Fruit fly (Drosophila melanogaster) whole organism, embryonic: ENCODE measurements around the gene CG34408.

ENCODE experiments used
- Asciz ChIP-seq: fragments of 200-800 bp; sonication (Bioruptor generic); optimal IDR thresholded peaks from 2 replicates; lab custom pipeline; 2017; ENCODE audit warnings: missing biosample characterization, mild to moderate bottlenecking, missing genetic modification characterization, missing genetic modification reagents
- Atf-2 ChIP-seq: fragments of 200-800 bp; sonication (Bioruptor generic); optimal IDR thresholded peaks from 2 replicates; lab custom pipeline; 2016; ENCODE audit warnings: missing biosample characterization, missing genetic modification characterization
- B-H1 ChIP-seq: fragments of 200-800 bp; sonication (Bioruptor generic); IDR thresholded peaks from 3 replicates; pipeline ENCODE4 v1.3.6; 2022; ENCODE audit warnings: missing biosample characterization, missing genetic modification characterization
- BtbVII ChIP-seq: fragments of 200-800 bp; sonication (Bioruptor generic); optimal IDR thresholded peaks from 3 replicates; lab custom pipeline; 2017; ENCODE audit warnings: missing biosample characterization, mild to moderate bottlenecking, missing genetic modification characterization
- CG10959 ChIP-seq: fragments of 200-800 bp; sonication (Bioruptor generic); IDR thresholded peaks from 2 replicates; pipeline ENCODE4 v1.3.6; 2022; ENCODE audit warnings: missing biosample characterization, missing genetic modification characterization
- CG12391 ChIP-seq: fragments of 200-800 bp; sonication (Bioruptor generic); optimal IDR thresholded peaks from 3 replicates; lab custom pipeline; 2018; ENCODE audit warnings: missing biosample characterization, mild to moderate bottlenecking, missing genetic modification characterization, moderate library complexity
- CG12769 ChIP-seq: fragments of 200-800 bp; sonication (Bioruptor generic); optimal IDR thresholded peaks from 2 replicates; lab custom pipeline; 2019; ENCODE audit warnings: missing biosample characterization, mild to moderate bottlenecking, missing genetic modification characterization, moderate library complexity
- CG13624 ChIP-seq: fragments of 200-800 bp; sonication (Bioruptor generic); optimal IDR thresholded peaks from 2 replicates; lab custom pipeline; 2016; ENCODE audit warnings: missing biosample characterization, missing genetic modification characterization
- CG13775 ChIP-seq: fragments of 200-800 bp; sonication (Bioruptor generic); optimal IDR thresholded peaks from 3 replicates; lab custom pipeline; 2017; ENCODE audit warnings: missing biosample characterization, mild to moderate bottlenecking, missing genetic modification characterization
- CG14667 ChIP-seq: fragments of 200-800 bp; sonication (Bioruptor generic); IDR thresholded peaks from 2 replicates; pipeline ENCODE4 v1.3.6; 2022; ENCODE audit warnings: missing biosample characterization, missing genetic modification characterization
- CG14965 ChIP-seq: fragments of 200-800 bp; sonication (Bioruptor generic); optimal IDR thresholded peaks from 2 replicates; lab custom pipeline; 2016; ENCODE audit warnings: missing biosample characterization, missing genetic modification characterization, borderline replicate concordance
- CG15479 ChIP-seq: fragments of 200-800 bp; sonication (Bioruptor generic); optimal IDR thresholded peaks from 3 replicates; lab custom pipeline; 2019; ENCODE audit warnings: missing biosample characterization, mild to moderate bottlenecking, missing genetic modification characterization, moderate library complexity
- CG1603 ChIP-seq: fragments of 200-800 bp; sonication (Bioruptor generic); optimal IDR thresholded peaks from 2 replicates; lab custom pipeline; 2019; ENCODE audit warnings: missing biosample characterization, mild to moderate bottlenecking, missing genetic modification characterization, moderate library complexity
- CG16863 ChIP-seq: fragments of 200-800 bp; sonication (Bioruptor generic); optimal IDR thresholded peaks from 3 replicates; lab custom pipeline; 2016; ENCODE audit warnings: missing biosample characterization, missing genetic modification characterization
- CG17359 ChIP-seq: fragments of 200-800 bp; sonication (Bioruptor generic); optimal IDR thresholded peaks from 3 replicates; lab custom pipeline; 2018; ENCODE audit warnings: missing biosample characterization, mild to moderate bottlenecking, missing genetic modification characterization, moderate library complexity
- CG18262 ChIP-seq: fragments of 200-800 bp; optimal IDR thresholded peaks from 3 replicates; lab custom pipeline; 2019; ENCODE audit warnings: missing biosample characterization, mild to moderate bottlenecking, missing genetic modification characterization, moderate library complexity
- CG18476 ChIP-seq: fragments of 200-800 bp; sonication (Bioruptor generic); optimal IDR thresholded peaks from 2 replicates; lab custom pipeline; 2016; ENCODE audit warnings: missing biosample characterization, mild to moderate bottlenecking, missing genetic modification characterization
- CG31224 ChIP-seq: fragments of 200-800 bp; sonication (Bioruptor generic); IDR thresholded peaks from 2 replicates; pipeline ENCODE4 v1.3.6; 2022; ENCODE audit warnings: missing biosample characterization, missing genetic modification characterization
- CG32772 ChIP-seq: fragments of 200-800 bp; sonication (Bioruptor generic); IDR thresholded peaks from 2 replicates; pipeline ENCODE4 v1.3.6; 2022; ENCODE audit warnings: missing biosample characterization, missing genetic modification characterization
- CG3281 ChIP-seq: fragments of 200-800 bp; sonication (Bioruptor generic); optimal IDR thresholded peaks from 3 replicates; lab custom pipeline; 2017; ENCODE audit warnings: missing biosample characterization, mild to moderate bottlenecking, missing genetic modification characterization
- CG4328 ChIP-seq: fragments of 200-800 bp; sonication (Bioruptor generic); optimal IDR thresholded peaks from 3 replicates; lab custom pipeline; 2017; ENCODE audit warnings: missing biosample characterization, missing genetic modification reagents, missing genetic modification characterization
- CG4404 ChIP-seq: fragments of 200-800 bp; sonication (Bioruptor generic); IDR thresholded peaks from 2 replicates; pipeline ENCODE4 v1.3.6; 2022; ENCODE audit warnings: missing biosample characterization, missing genetic modification characterization
- CG6765 ChIP-seq: fragments of 200-800 bp; sonication (Bioruptor generic); optimal IDR thresholded peaks from 3 replicates; lab custom pipeline; 2017; ENCODE audit warnings: missing biosample characterization, mild to moderate bottlenecking, missing genetic modification characterization
- CG8944 ChIP-seq: fragments of 200-800 bp; sonication (Bioruptor generic); optimal IDR thresholded peaks from 3 replicates; lab custom pipeline; 2016; ENCODE audit warnings: missing biosample characterization, missing genetic modification characterization
- Ets97D ChIP-seq: fragments of 200-800 bp; sonication (Bioruptor generic); optimal IDR thresholded peaks from 3 replicates; lab custom pipeline; 2016; ENCODE audit warnings: missing biosample characterization, missing genetic modification characterization
- Fer3 ChIP-seq: fragments of 200-800 bp; sonication (Bioruptor generic); optimal IDR thresholded peaks from 2 replicates; lab custom pipeline; 2018; ENCODE audit warnings: missing biosample characterization, mild to moderate bottlenecking, missing genetic modification characterization, moderate library complexity
- Hsf ChIP-seq: fragments of 200-800 bp; sonication (Bioruptor generic); optimal IDR thresholded peaks from 3 replicates; lab custom pipeline; 2016; ENCODE audit warnings: missing biosample characterization, missing genetic modification characterization
- Oaz ChIP-seq: fragments of 200-800 bp; sonication (Bioruptor generic); IDR thresholded peaks from 2 replicates; pipeline ENCODE4 v1.3.6; 2022; ENCODE audit warnings: missing biosample characterization, missing genetic modification characterization
- Sox102F ChIP-seq: fragments of 200-800 bp; sonication (Bioruptor generic); optimal IDR thresholded peaks from 2 replicates; lab custom pipeline; 2018; ENCODE audit warnings: missing biosample characterization, mild to moderate bottlenecking, missing genetic modification characterization, moderate library complexity
- Ssrp ChIP-seq: fragments of 200-800 bp; sonication (Bioruptor generic); optimal IDR thresholded peaks from 2 replicates; lab custom pipeline; 2018; ENCODE audit warnings: missing biosample characterization, mild to moderate bottlenecking, missing genetic modification characterization, moderate library complexity
- Stat92E ChIP-seq, 3 experiments: fragments of >200 bp in 2 of 3; fragments of 200-800 bp in 1 of 3; sonication (Bioruptor generic) in 1 of 3; optimal IDR thresholded peaks; 2 replicates each; lab custom pipeline; 2017 to 2019; ENCODE audit warnings: missing biosample characterization in 3 of 3, missing genetic modification characterization in 3 of 3, mild to moderate bottlenecking in 1 of 3, moderate library complexity in 1 of 3
- Xrp1 ChIP-seq: fragments of 200-800 bp; sonication (Bioruptor generic); IDR thresholded peaks from 2 replicates; pipeline ENCODE4 v1.3.6; 2022; ENCODE audit warnings: missing biosample characterization, missing genetic modification characterization
- caup ChIP-seq: fragments of 200-800 bp; sonication (Bioruptor generic); optimal IDR thresholded peaks from 3 replicates; lab custom pipeline; 2017; ENCODE audit warnings: missing biosample characterization, mild to moderate bottlenecking, missing genetic modification characterization, moderate library complexity; ENCODE audit not compliant: severe bottlenecking
- crc ChIP-seq: fragments of 200-800 bp; sonication (Bioruptor generic); optimal IDR thresholded peaks from 2 replicates; lab custom pipeline; 2016; ENCODE audit warnings: missing biosample characterization, missing genetic modification characterization
- disco-r ChIP-seq: fragments of 200-800 bp; sonication (Bioruptor generic); optimal IDR thresholded peaks from 2 replicates; lab custom pipeline; 2016; ENCODE audit warnings: missing biosample characterization, missing genetic modification characterization
- dysf ChIP-seq: fragments of 200-800 bp; sonication (Bioruptor generic); IDR thresholded peaks from 3 replicates; pipeline ENCODE4 v1.3.6; 2022; ENCODE audit warnings: missing biosample characterization, missing genetic modification characterization
- esg ChIP-seq: fragments of 200-800 bp; sonication (Bioruptor generic); conservative IDR thresholded peaks from 2 replicates; pipeline ENCODE4 v1.3.6; 2022; ENCODE audit warnings: missing biosample characterization, missing genetic modification characterization
- eyg ChIP-seq: fragments of 200-800 bp; sonication (Bioruptor generic); optimal IDR thresholded peaks from 3 replicates; lab custom pipeline; 2016; ENCODE audit warnings: missing biosample characterization, missing genetic modification characterization
- gcm ChIP-seq: fragments of 200-800 bp; sonication (Bioruptor generic); optimal IDR thresholded peaks from 2 replicates; lab custom pipeline; 2019; ENCODE audit warnings: missing biosample characterization, mild to moderate bottlenecking, missing genetic modification characterization, moderate library complexity
- hb ChIP-seq: fragments of 200-800 bp; sonication (Bioruptor generic); IDR thresholded peaks from 3 replicates; pipeline ENCODE4 v1.3.6; 2022; ENCODE audit warnings: missing biosample characterization, missing genetic modification characterization; ENCODE audit not compliant: partially characterized antibody
- lola ChIP-seq, 3 experiments: fragments of >200 bp in 2 of 3; fragments of 200-800 bp in 1 of 3; sonication (Bioruptor generic) in 1 of 3; optimal IDR thresholded peaks; 2 replicates each; lab custom pipeline; 2017 to 2019; ENCODE audit warnings: missing biosample characterization in 3 of 3, missing genetic modification characterization in 3 of 3, mild to moderate bottlenecking in 1 of 3, moderate library complexity in 1 of 3
- nerfin-1 ChIP-seq: fragments of 200-800 bp; sonication (Bioruptor generic); optimal IDR thresholded peaks from 3 replicates; lab custom pipeline; 2019; ENCODE audit warnings: missing biosample characterization, mild to moderate bottlenecking, missing genetic modification characterization, moderate library complexity
- org-1 ChIP-seq: fragments of 200-800 bp; sonication (Bioruptor generic); optimal IDR thresholded peaks from 2 replicates; lab custom pipeline; 2017; ENCODE audit warnings: missing biosample characterization, missing genetic modification characterization
- pho ChIP-seq: fragments of 200-800 bp; sonication (Bioruptor generic); optimal IDR thresholded peaks from 2 replicates; lab custom pipeline; 2016; ENCODE audit warnings: missing biosample characterization, missing genetic modification characterization
- pzg ChIP-seq: fragments of 200-800 bp; sonication (Bioruptor generic); optimal IDR thresholded peaks from 3 replicates; lab custom pipeline; 2018; ENCODE audit warnings: missing biosample characterization, mild to moderate bottlenecking, missing genetic modification characterization, moderate library complexity
- row ChIP-seq: fragments of 200-800 bp; sonication (Bioruptor generic); IDR thresholded peaks from 3 replicates; pipeline ENCODE4 v1.3.6; 2022; ENCODE audit warnings: missing biosample characterization, missing genetic modification characterization
- sob ChIP-seq: fragments of 200-800 bp; sonication (Bioruptor generic); IDR thresholded peaks from 2 replicates; pipeline ENCODE4 v1.3.6; 2022; ENCODE audit warnings: missing biosample characterization, missing genetic modification characterization
- vnd ChIP-seq: fragments of 200-800 bp; sonication (Bioruptor generic); IDR thresholded peaks from 3 replicates; pipeline ENCODE4 v1.3.6; 2022; ENCODE audit warnings: missing biosample characterization, missing genetic modification characterization; ENCODE audit not compliant: partially characterized antibody

The CG34408 gene

dm6 chrX:10211128-10211914 lies 8.6 kb upstream of the CG34408 start (continued):
- no peak for TF ChIP-seq Atf-2
- TF ChIP-seq CG15479 (GFP tag; lab: Kevin White, UChicago): no peak
- TF ChIP-seq CG13775 (GFP tag; lab: Kevin White, UChicago): peak; percentile 51
- peak; percentile 79 for TF ChIP-seq Sox102F
- TF ChIP-seq CG8944 (GFP tag; lab: Kevin White, UChicago): no peak
- no peak for TF ChIP-seq B-H1
- no peak for TF ChIP-seq CG6765
- TF ChIP-seq caup (GFP tag; lab: Kevin White, UChicago): peak; percentile 35
- TF ChIP-seq gcm (GFP tag; lab: Kevin White, UChicago): peak; percentile 8
- no peak for TF ChIP-seq CG4328 (GFP tag; lab: Kevin White, UChicago)
- no peak for TF ChIP-seq Ets97D (GFP tag; lab: Kevin White, UChicago)
- peak; percentile 33 for TF ChIP-seq crc
- peak; percentile 67 for TF ChIP-seq Hsf (GFP tag; lab: Kevin White, UChicago)
- peak; percentile 54 for TF ChIP-seq Ssrp
- peak; percentile 26 for TF ChIP-seq esg (GFP tag; lab: Robert Waterston, UW)
- TF ChIP-seq CG16863 (GFP tag; lab: Kevin White, UChicago): peak; percentile 21
- no peak for TF ChIP-seq CG31224 (GFP tag; lab: Robert Waterston, UW)
- peak; percentile 71 for TF ChIP-seq Fer3 (tag; lab: Kevin White, UChicago)
- peak; percentile 65 for TF ChIP-seq BtbVII (GFP tag; lab: Kevin White, UChicago)
- no peak for TF ChIP-seq CG1603 (tag; lab: Kevin White, UChicago)
- TF ChIP-seq CG10959: no peak
- peak; percentile 69 for TF ChIP-seq pho (GFP tag; lab: Kevin White, UChicago)
- TF ChIP-seq CG18262 (tag; lab: Kevin White, UChicago): peak; percentile 71
- peak; percentile 69 for TF ChIP-seq row (GFP tag; lab: Robert Waterston, UW)
- no peak for TF ChIP-seq Stat92E (GFP tag; optimal IDR thresholded peaks at IDR 0.05; lab: Kevin White, UChicago)
- TF ChIP-seq CG18476 (GFP tag; lab: Kevin White, UChicago): peak; percentile 37
- TF ChIP-seq Xrp1 (GFP tag; lab: Robert Waterston, UW): peak; percentile 57
- TF ChIP-seq Asciz (GFP tag; lab: Kevin White, UChicago): no peak
- peak; percentile 55 for TF ChIP-seq org-1 (GFP tag; lab: Kevin White, UChicago)
- TF ChIP-seq dysf (GFP tag; lab: Robert Waterston, UW): peak; percentile 64; the same call in 2 of the 3 replicates
- TF ChIP-seq CG3281 (GFP tag; lab: Kevin White, UChicago): peak; percentile 74
- TF ChIP-seq CG32772: no peak
- TF ChIP-seq CG13624 (GFP tag; lab: Kevin White, UChicago): peak; percentile 38
- TF ChIP-seq sob (GFP tag; lab: Robert Waterston, UW): peak; percentile 36; the same call in 1 of the 2 replicates
- TF ChIP-seq hb (GFP tag; lab: Robert Waterston, UW): no peak
- TF ChIP-seq disco-r: peak; percentile 31
- no peak for TF ChIP-seq CG12769 (tag; lab: Kevin White, UChicago)
- peak; percentile 68 for TF ChIP-seq CG17359 (tag; lab: Kevin White, UChicago)
- peak; percentile 78 for TF ChIP-seq CG12391
- peak in 1 of 3 experiments; percentile 55 for TF ChIP-seq lola (GFP tag; optimal IDR thresholded peaks at IDR 0.05; lab: Kevin White, UChicago)
- no peak for TF ChIP-seq vnd
- no peak for TF ChIP-seq CG4404 (GFP tag; lab: Robert Waterston, UW)
- TF ChIP-seq eyg: no peak
- no peak for TF ChIP-seq CG14667 (GFP tag; lab: Robert Waterston, UW)
- TF ChIP-seq pzg: no peak
- no peak for TF ChIP-seq CG14965
- TF ChIP-seq nerfin-1 (tag; lab: Kevin White, UChicago): no peak
- no peak for TF ChIP-seq Oaz (GFP tag; lab: Robert Waterston, UW)
